Worm (Caenorhabditis elegans): ENCODE measurements around the gene K07H8.8.

The K07H8.8 gene

ce11 chrIV:8275232-8275631, 7.0 kb upstream of the K07H8.8 start, which contains the start of gene K07H8.11:
Gene K07H8.11 (minus strand): TSS chrIV:8275332.
- no peak for TF ChIP-seq ama-1 (optimal IDR thresholded peaks at IDR 0.05)
- no peak for TF ChIP-seq nhr-41 (GFP tag; IDR thresholded peaks at IDR 0.05)
- TF ChIP-seq Y75B8A.6 (GFP tag; IDR thresholded peaks at IDR 0.05): no peak
- no peak for TF ChIP-seq daf-12 (tag; optimal IDR thresholded peaks at IDR 0.05)
- TF ChIP-seq nhr-102 (tag; optimal IDR thresholded peaks at IDR 0.05): no peak
- no peak for TF ChIP-seq nhr-48 (tag; optimal IDR thresholded peaks at IDR 0.05)
- no peak for TF ChIP-seq F10B5.3 (tag; optimal IDR thresholded peaks at IDR 0.05)
- TF ChIP-seq lsy-2 (tag; optimal IDR thresholded peaks at IDR 0.05): no peak
- no peak for TF ChIP-seq T26A8.4 (GFP tag; IDR thresholded peaks at IDR 0.05)
- no peak for TF ChIP-seq jun-1 (tag; optimal IDR thresholded peaks at IDR 0.05)
- no peak for TF ChIP-seq gei-8 (GFP tag; optimal IDR thresholded peaks at IDR 0.05)
- no peak for TF ChIP-seq pha-4 (GFP tag; IDR thresholded peaks at IDR 0.05)
- no peak for TF ChIP-seq pha-4 (tag; optimal IDR thresholded peaks at IDR 0.05)
- no peak for TF ChIP-seq F49E8.2 (tag; optimal IDR thresholded peaks at IDR 0.05; ENCODE audit: borderline replicate concordance)
- TF ChIP-seq ceh-32 (tag; optimal IDR thresholded peaks at IDR 0.05; ENCODE audit: poor library complexity): no peak
- no peak for TF ChIP-seq Y48G9A.11 (GFP tag; IDR thresholded peaks at IDR 0.05)
- no peak for TF ChIP-seq lin-29 (GFP tag; IDR thresholded peaks at IDR 0.05)
- no peak for TF ChIP-seq madf-5 (GFP tag; IDR thresholded peaks at IDR 0.05)
- no peak for TF ChIP-seq unc-39 (tag; optimal IDR thresholded peaks at IDR 0.05)
- no peak for TF ChIP-seq duxl-1 (tag; optimal IDR thresholded peaks at IDR 0.05; ENCODE audit: poor library complexity)

- TF ChIP-seq ztf-7 (tag; optimal IDR thresholded peaks at IDR 0.05) (no peak), unc-62 (GFP tag; optimal IDR thresholded peaks at IDR 0.05 in 1 of 2) (peak in 1 of 2 experiments; percentile 88), unc-62 (tag; optimal IDR thresholded peaks at IDR 0.05) (no peak), nhr-28 (tag; optimal IDR thresholded peaks at IDR 0.05) (peak; percentile 49), ceh-20 (GFP tag; IDR thresholded peaks at IDR 0.05) (no peak)
Observed at ce11 chrIV:8273334-8273733, 5.1 kb upstream of the K07H8.8 start.

ce11 chrIV:8266024-8266949, 1.9 kb downstream of the K07H8.8 start:
- TF ChIP-seq mdt-29 (GFP tag; IDR thresholded peaks at IDR 0.05) (no peak), mdl-1 (tag; optimal IDR thresholded peaks at IDR 0.05) (no peak), ceh-28 (tag; optimal IDR thresholded peaks at IDR 0.05) (no peak), egl-43 (GFP tag; IDR thresholded peaks at IDR 0.05) (no peak), ztf-7 (tag; optimal IDR thresholded peaks at IDR 0.05) (no peak), Y48G9A.11 (GFP tag; IDR thresholded peaks at IDR 0.05) (no peak), ceh-20 (GFP tag; IDR thresholded peaks at IDR 0.05) (no peak), lin-15B (tag; optimal IDR thresholded peaks at IDR 0.05) (no peak), pqm-1 (tag; optimal IDR thresholded peaks at IDR 0.05) (no peak), ceh-62 (tag; optimal IDR thresholded peaks at IDR 0.05) (no peak), nhr-11 (tag; optimal IDR thresholded peaks at IDR 0.05) (no peak), ceh-32 (tag; optimal IDR thresholded peaks at IDR 0.05; ENCODE audit: poor library complexity) (no peak), Y105C5A.15 (GFP tag; IDR thresholded peaks at IDR 0.05) (no peak), mxl-3 (GFP tag; optimal IDR thresholded peaks at IDR 0.05) (peak; percentile 14), tag-97 (GFP tag; IDR thresholded peaks at IDR 0.05) (no peak), F49E8.2 (tag; optimal IDR thresholded peaks at IDR 0.05; ENCODE audit: borderline replicate concordance) (no peak), lsy-2 (tag; optimal IDR thresholded peaks at IDR 0.05) (no peak), nhr-111 (GFP tag; optimal IDR thresholded peaks at IDR 0.05) (no peak), unc-39 (tag; optimal IDR thresholded peaks at IDR 0.05) (no peak), skn-1 (tag; optimal IDR thresholded peaks at IDR 0.05) (no peak), nhr-102 (tag; optimal IDR thresholded peaks at IDR 0.05) (no peak), php-3 (GFP tag; IDR thresholded peaks at IDR 0.05) (no peak), ctbp-1 (GFP tag; IDR thresholded peaks at IDR 0.05) (no peak), vab-7 (GFP tag; IDR thresholded peaks at IDR 0.05) (no peak), madf-5 (GFP tag; IDR thresholded peaks at IDR 0.05) (no peak), R02D3.7 (tag; optimal IDR thresholded peaks at IDR 0.05) (no peak), aly-2 (tag; optimal IDR thresholded peaks at IDR 0.05) (no peak), lim-7 (GFP tag; IDR thresholded peaks at IDR 0.05) (no peak; the same call in 1 of the 2 replicates), pha-4 (GFP tag; IDR thresholded peaks at IDR 0.05) (peak; percentile 16; the same call in 1 of the 2 replicates), pha-4 (tag; optimal IDR thresholded peaks at IDR 0.05) (no peak), mxl-2 (GFP tag; conservative IDR thresholded peaks at IDR 0.05) (0 out of 2 replicates have a peak, but pooled peaks have one; percentile 12), duxl-1 (tag; optimal IDR thresholded peaks at IDR 0.05; ENCODE audit: poor library complexity) (no peak), nhr-237 (tag; optimal IDR thresholded peaks at IDR 0.05) (no peak)
